Fruit fly (Drosophila melanogaster) whole organism, prepupa: ENCODE measurements around the gene nebu.

ENCODE experiments used
- CG10669 ChIP-seq: fragments of 200-800 bp; sonication (Bioruptor generic); optimal IDR thresholded peaks from 3 replicates; lab custom pipeline; 2018; ENCODE audit warnings: missing biosample characterization, mild to moderate bottlenecking, missing genetic modification characterization, moderate library complexity
- CG3032 ChIP-seq: fragments of 200-800 bp; optimal IDR thresholded peaks from 2 replicates; lab custom pipeline; 2019; ENCODE audit warnings: missing biosample characterization, mild to moderate bottlenecking, missing genetic modification characterization, moderate library complexity
- CG32006 ChIP-seq: fragments of 200-800 bp; sonication (Bioruptor generic); optimal IDR thresholded peaks from 3 replicates; lab custom pipeline; 2017; ENCODE audit warnings: missing biosample characterization, mild to moderate bottlenecking, missing genetic modification characterization
- CG4318 ChIP-seq: fragments of 200-800 bp; sonication (Bioruptor generic); optimal IDR thresholded peaks from 3 replicates; lab custom pipeline; 2017; ENCODE audit warnings: missing biosample characterization, mild to moderate bottlenecking, missing genetic modification characterization
- CG6854 ChIP-seq: fragments of 200-800 bp; sonication (Bioruptor generic); optimal IDR thresholded peaks from 2 replicates; lab custom pipeline; 2017; ENCODE audit warnings: missing biosample characterization, mild to moderate bottlenecking, missing genetic modification characterization
- Eip75B ChIP-seq: fragments of 200-800 bp; sonication (Bioruptor generic); optimal IDR thresholded peaks from 3 replicates; lab custom pipeline; 2016; ENCODE audit warnings: missing biosample characterization, missing genetic modification characterization
- Eip78C ChIP-seq: fragments of 200-800 bp; sonication (Bioruptor generic); peaks from one replicate; lab custom pipeline; 2016; ENCODE audit warnings: missing biosample characterization, missing genetic modification characterization
- Hr4 ChIP-seq: fragments of 200-800 bp; sonication (Bioruptor generic); optimal IDR thresholded peaks from 3 replicates; lab custom pipeline; 2016; ENCODE audit warnings: missing biosample characterization, missing genetic modification characterization
- Sox102F ChIP-seq: fragments of 200-800 bp; sonication (Bioruptor generic); optimal IDR thresholded peaks from 2 replicates; lab custom pipeline; 2016; ENCODE audit warnings: missing biosample characterization, mild to moderate bottlenecking, missing genetic modification characterization
- dsx ChIP-seq: fragments of 200-800 bp; optimal IDR thresholded peaks from 3 replicates; lab custom pipeline; 2019; ENCODE audit warnings: missing biosample characterization, mild to moderate bottlenecking, missing genetic modification characterization, moderate library complexity; ENCODE audit not compliant: poor library complexity, severe bottlenecking
- spab ChIP-seq: fragments of 200-800 bp; sonication (Bioruptor generic); optimal IDR thresholded peaks from 2 replicates; lab custom pipeline; 2017; ENCODE audit warnings: missing biosample characterization, mild to moderate bottlenecking, missing genetic modification characterization, missing genetic modification reagents

DNA sequence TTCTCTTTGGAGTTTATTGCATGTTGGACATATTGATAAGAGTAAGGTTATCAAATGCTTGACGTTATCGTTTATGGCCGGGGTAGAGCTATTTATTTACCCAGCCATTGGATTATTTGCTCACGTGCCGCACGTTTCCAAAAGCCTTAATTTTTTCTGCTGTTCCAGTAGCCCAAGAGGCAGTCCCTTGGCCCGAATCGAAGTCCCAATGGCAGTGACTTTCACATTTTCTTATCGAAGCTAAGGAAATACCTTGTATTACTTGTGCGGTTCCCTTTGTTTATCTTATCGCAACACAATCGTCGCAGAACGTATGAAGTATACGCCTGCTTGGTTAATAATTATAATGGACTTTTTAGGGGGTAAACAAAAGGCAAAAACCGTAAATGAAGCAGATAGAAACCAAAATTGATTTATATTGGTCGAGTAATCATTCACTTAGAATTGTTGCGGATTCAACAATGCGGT, 46.5 kb upstream of the nebu start, which contains the start of gene CG43894:
- TF ChIP-seq CG4318 (GFP tag; lab: Kevin White, UChicago), result no peak
- TF ChIP-seq Eip75B, result no peak
- TF ChIP-seq Eip78C (GFP tag; lab: Kevin White, UChicago), result no peak
- no peak for TF ChIP-seq CG6854 (GFP tag; lab: Kevin White, UChicago)
- no peak for TF ChIP-seq dsx (GFP tag; lab: Kevin White, UChicago)
- no peak for TF ChIP-seq CG10669
- TF ChIP-seq CG32006 (GFP tag; lab: Kevin White, UChicago), result no peak
- no peak for TF ChIP-seq CG3032
- no peak for TF ChIP-seq Sox102F
- no peak for TF ChIP-seq Hr4 (GFP tag; lab: Kevin White, UChicago)
- no peak for TF ChIP-seq spab (GFP tag; lab: Kevin White, UChicago)
